Fruit fly (Drosophila melanogaster) whole organism, wandering third instar larva: ENCODE results near the gene REPTOR.

Source experiments
- Abd-B ChIP-seq: fragments of >200 bp; optimal IDR thresholded peaks from 2 replicates; lab custom pipeline; 2017; ENCODE audit warnings: missing biosample characterization, missing genetic modification characterization
- CG32264 ChIP-seq: fragments of 200-800 bp; sonication (Bioruptor generic); optimal IDR thresholded peaks from 2 replicates; lab custom pipeline; 2016; ENCODE audit warnings: missing biosample characterization, missing genetic modification characterization
- CG9705 ChIP-seq: fragments of 200-800 bp; sonication (Bioruptor generic); optimal IDR thresholded peaks from 2 replicates; lab custom pipeline; 2018; ENCODE audit warnings: missing biosample characterization, mild to moderate bottlenecking, missing genetic modification characterization
- CrebA ChIP-seq: fragments of 200-800 bp; sonication (Bioruptor generic); optimal IDR thresholded peaks from 2 replicates; lab custom pipeline; 2016; ENCODE audit warnings: missing biosample characterization, mild to moderate bottlenecking, missing genetic modification characterization, borderline replicate concordance
- Dfd ChIP-seq: fragments of >200 bp; optimal IDR thresholded peaks from 2 replicates; lab custom pipeline; 2017; ENCODE audit warnings: missing biosample characterization, missing genetic modification characterization
- GATAd ChIP-seq: sonication (Bioruptor generic); optimal IDR thresholded peaks from 2 replicates; lab custom pipeline; 2016; ENCODE audit warnings: missing biosample characterization, missing genetic modification characterization
- HLH106 ChIP-seq: fragments of 200-800 bp; optimal IDR thresholded peaks from 3 replicates; lab custom pipeline; 2019; ENCODE audit warnings: missing biosample characterization, mild to moderate bottlenecking, missing genetic modification characterization, moderate library complexity
- Hnf4 ChIP-seq: fragments of 200-800 bp; sonication (Bioruptor generic); optimal IDR thresholded peaks from 2 replicates; lab custom pipeline; 2016; ENCODE audit warnings: missing biosample characterization, mild to moderate bottlenecking, missing genetic modification characterization
- Hr78 ChIP-seq: fragments of >200 bp; optimal IDR thresholded peaks from 2 replicates; lab custom pipeline; 2017; ENCODE audit warnings: missing biosample characterization, missing genetic modification characterization
- Hr83 ChIP-seq: fragments of 200-300 bp; sonication (Bioruptor generic); optimal IDR thresholded peaks from 2 replicates; lab custom pipeline; 2016; ENCODE audit warnings: missing biosample characterization, mild to moderate bottlenecking, missing genetic modification characterization, moderate library complexity; ENCODE audit not compliant: poor library complexity, severe bottlenecking
- Jra ChIP-seq: sonication (Bioruptor generic); optimal IDR thresholded peaks from 2 replicates; lab custom pipeline; 2016; ENCODE audit warnings: missing biosample characterization, missing genetic modification characterization
- Mio ChIP-seq: sonication (Bioruptor generic); optimal IDR thresholded peaks from 2 replicates; lab custom pipeline; 2016; ENCODE audit warnings: missing biosample characterization, missing genetic modification characterization
- Myc ChIP-seq: fragments of >200 bp; optimal IDR thresholded peaks from 2 replicates; lab custom pipeline; 2017
- N ChIP-seq: fragments of >200 bp; optimal IDR thresholded peaks from 2 replicates; lab custom pipeline; 2018; ENCODE audit warnings: missing biosample characterization, missing external identifiers, missing genetic modification characterization
- OdsH ChIP-seq: fragments of 200-800 bp; sonication (Bioruptor generic); optimal IDR thresholded peaks from 2 replicates; lab custom pipeline; 2016; ENCODE audit warnings: missing biosample characterization, mild to moderate bottlenecking, missing genetic modification characterization
- Rel ChIP-seq, 2 experiments: fragments of 200-800 bp; sonication (Bioruptor generic) in 1 of 2; optimal IDR thresholded peaks; 2 replicates in 1 of 2; 3 replicates in 1 of 2; lab custom pipeline; 2016 to 2019; ENCODE audit warnings: mild to moderate bottlenecking in 2 of 2, missing biosample characterization in 2 of 2, missing genetic modification characterization in 2 of 2, moderate library complexity in 1 of 2
- Sp1 ChIP-seq: fragments of 200-800 bp; sonication (Bioruptor generic); optimal IDR thresholded peaks from 3 replicates; lab custom pipeline; 2019; ENCODE audit warnings: missing biosample characterization, mild to moderate bottlenecking, missing genetic modification characterization, moderate library complexity
- Vsx2 ChIP-seq: fragments of 200-300, 225-300 bp; sonication (Bioruptor generic); optimal IDR thresholded peaks from 2 replicates; lab custom pipeline; 2018; ENCODE audit warnings: missing biosample characterization, missing genetic modification characterization; ENCODE audit not compliant: partially characterized antibody
- br ChIP-seq: fragments of 200-800 bp; sonication (Bioruptor generic); optimal IDR thresholded peaks from 2 replicates; lab custom pipeline; 2016; ENCODE audit warnings: missing biosample characterization, missing genetic modification characterization
- brk ChIP-seq: fragments of 200-800 bp; sonication (Bioruptor generic); optimal IDR thresholded peaks from 2 replicates; lab custom pipeline; 2016; ENCODE audit warnings: missing biosample characterization, mild to moderate bottlenecking, missing genetic modification characterization
- dl ChIP-seq, 2 experiments: fragments of 175-275, 200-275 bp in 1 of 2; fragments of 200-275 bp in 1 of 2; sonication (Bioruptor generic); optimal IDR thresholded peaks; lab custom pipeline; 2018; ENCODE audit warnings: mild to moderate bottlenecking in 2 of 2, missing biosample characterization in 2 of 2, missing genetic modification characterization in 2 of 2, moderate library complexity in 2 of 2; ENCODE audit not compliant: partially characterized antibody in 2 of 2, insufficient read depth in 1 of 2
- dmrt93B ChIP-seq: fragments of 200-800 bp; sonication (Bioruptor generic); optimal IDR thresholded peaks from 2 replicates; lab custom pipeline; 2018; ENCODE audit warnings: missing biosample characterization, mild to moderate bottlenecking, missing genetic modification characterization
- dsf ChIP-seq: sonication (Bioruptor generic); optimal IDR thresholded peaks from 2 replicates; lab custom pipeline; 2016; ENCODE audit warnings: missing biosample characterization, missing genetic modification characterization, borderline replicate concordance
- ey ChIP-seq: fragments of 200-800 bp; sonication (Bioruptor generic); optimal IDR thresholded peaks from 2 replicates; lab custom pipeline; 2016; ENCODE audit warnings: missing biosample characterization, missing genetic modification characterization
- foxo ChIP-seq, 2 experiments: fragments of 200-800 bp; sonication (Bioruptor generic); optimal IDR thresholded peaks; 2 replicates in 1 of 2; 3 replicates in 1 of 2; lab custom pipeline; 2016 to 2017; ENCODE audit warnings: missing biosample characterization in 2 of 2, missing genetic modification characterization in 2 of 2
- fru ChIP-seq: fragments of 200-800 bp; sonication (Bioruptor generic); optimal IDR thresholded peaks from 3 replicates; lab custom pipeline; 2016; ENCODE audit warnings: missing biosample characterization, mild to moderate bottlenecking, missing genetic modification characterization
- h ChIP-seq: fragments of 200-800 bp; sonication (Bioruptor generic); optimal IDR thresholded peaks from 3 replicates; lab custom pipeline; 2016; ENCODE audit warnings: missing biosample characterization, mild to moderate bottlenecking, missing genetic modification characterization
- jim ChIP-seq: fragments of 175-275, 200-325 bp; sonication (Bioruptor generic); optimal IDR thresholded peaks from 2 replicates; lab custom pipeline; 2016; ENCODE audit warnings: missing biosample characterization, mild to moderate bottlenecking, missing genetic modification characterization
- lola ChIP-seq: fragments of >200 bp; optimal IDR thresholded peaks from 2 replicates; lab custom pipeline; 2017; ENCODE audit warnings: missing biosample characterization, missing genetic modification characterization
- pan ChIP-seq: fragments of >200 bp; optimal IDR thresholded peaks from 2 replicates; lab custom pipeline; 2017
- psq ChIP-seq: fragments of 200-800 bp; sonication (Bioruptor generic); optimal IDR thresholded peaks from 3 replicates; lab custom pipeline; 2017; ENCODE audit warnings: missing biosample characterization, mild to moderate bottlenecking, missing genetic modification characterization, moderate library complexity
- rgr ChIP-seq: fragments of 200-800 bp; sonication (Bioruptor generic); optimal IDR thresholded peaks from 3 replicates; lab custom pipeline; 2016; ENCODE audit warnings: missing biosample characterization, mild to moderate bottlenecking, missing genetic modification characterization
- sage ChIP-seq: fragments of 200-800 bp; sonication (Bioruptor generic); optimal IDR thresholded peaks from 2 replicates; lab custom pipeline; 2016; ENCODE audit warnings: missing biosample characterization, mild to moderate bottlenecking, missing genetic modification characterization
- sv ChIP-seq: fragments of 200-800 bp; sonication (Bioruptor generic); optimal IDR thresholded peaks from 3 replicates; lab custom pipeline; 2016; ENCODE audit warnings: missing biosample characterization, missing genetic modification characterization
- tai ChIP-seq: sonication (Bioruptor generic); optimal IDR thresholded peaks from 2 replicates; lab custom pipeline; 2016; ENCODE audit warnings: missing biosample characterization, missing genetic modification characterization
- usp ChIP-seq: fragments of >200 bp; optimal IDR thresholded peaks from 2 replicates; lab custom pipeline; 2017; ENCODE audit warnings: missing biosample characterization, missing genetic modification characterization
- woc ChIP-seq: sonication (Bioruptor generic); optimal IDR thresholded peaks from 2 replicates; lab custom pipeline; 2016; ENCODE audit warnings: missing biosample characterization, mild to moderate bottlenecking, missing genetic modification characterization

The REPTOR gene

DNA sequence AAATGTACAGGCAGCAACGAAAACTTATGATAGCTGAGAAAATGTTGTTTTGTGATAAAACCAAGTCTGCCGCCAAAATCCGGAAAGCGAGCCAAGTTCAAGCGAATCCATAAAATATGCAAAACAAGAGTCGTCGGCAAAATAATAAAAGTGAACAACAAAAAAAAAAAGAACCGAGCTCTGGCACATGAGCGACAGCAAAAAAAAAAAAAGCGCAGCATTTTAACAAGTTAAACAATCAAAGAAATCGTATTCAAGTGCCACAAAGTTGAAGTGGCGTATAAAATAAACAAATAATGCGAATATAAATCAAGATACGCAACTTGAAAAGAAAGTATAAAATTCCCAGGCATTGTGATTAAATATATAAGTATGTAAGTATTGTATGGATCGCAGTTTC, 25.7 kb upstream of the REPTOR start:
- peak; percentile 21 for TF ChIP-seq Rel (GFP tag; optimal IDR thresholded peaks at IDR 0.05; lab: Kevin White, UChicago)
- no peak for TF ChIP-seq Rel (tag; optimal IDR thresholded peaks at IDR 0.05; lab: Kevin White, UChicago)
- peak; percentile 24 for TF ChIP-seq CrebA (GFP tag; lab: Kevin White, UChicago)
- TF ChIP-seq ey (GFP tag; lab: Kevin White, UChicago), result no peak
- no peak for TF ChIP-seq dsf (GFP tag; lab: Kevin White, UChicago)
- TF ChIP-seq GATAd (GFP tag; lab: Kevin White, UChicago), result no peak
- TF ChIP-seq CG32264 (GFP tag; lab: Kevin White, UChicago), result no peak

DNA sequence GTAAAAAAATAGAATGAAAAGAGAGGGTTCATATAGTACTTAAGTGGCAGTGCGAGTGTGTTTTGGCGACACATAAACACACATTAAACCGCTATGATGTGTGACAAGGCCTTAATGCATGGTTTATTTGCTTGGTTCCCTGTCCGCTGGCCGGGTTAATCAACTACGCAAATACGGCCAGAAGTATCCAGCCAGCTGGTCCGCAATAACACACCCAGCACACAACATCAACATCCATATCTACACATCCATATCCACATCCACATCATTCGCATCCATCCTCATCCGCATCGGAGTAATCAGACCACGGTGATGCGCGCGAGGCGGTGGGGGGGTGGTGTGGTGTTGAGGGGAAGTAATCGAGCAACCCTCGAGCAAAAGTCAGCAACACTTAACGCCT, 24.2 kb upstream of the REPTOR start:
- TF ChIP-seq Vsx2 (GFP tag; lab: Kevin White, UChicago) (no peak), Sp1 (GFP tag; lab: Kevin White, UChicago) (peak; percentile 10), rgr (no peak), ey (GFP tag; lab: Kevin White, UChicago) (no peak), tai (GFP tag; lab: Kevin White, UChicago) (no peak), psq (GFP tag; lab: Kevin White, UChicago) (no peak), h (GFP tag; lab: Kevin White, UChicago) (peak; percentile 33), Hr83 (GFP tag; lab: Kevin White, UChicago) (no peak), CG9705 (GFP tag; lab: Kevin White, UChicago) (no peak), foxo (GFP tag; optimal IDR thresholded peaks at IDR 0.05; lab: Kevin White, UChicago) (no peak), usp (GFP tag; lab: Kevin White, UChicago) (no peak), Myc (no peak), lola (GFP tag; lab: Kevin White, UChicago) (no peak), HLH106 (no peak), Mio (no peak), Hnf4 (GFP tag; lab: Kevin White, UChicago) (no peak), Rel (GFP tag; optimal IDR thresholded peaks at IDR 0.05; lab: Kevin White, UChicago) (no peak), Rel (tag; optimal IDR thresholded peaks at IDR 0.05; lab: Kevin White, UChicago) (peak; percentile 40), dmrt93B (no peak)
- TF ChIP-seq, all 38 proteins: peak for 3

DNA sequence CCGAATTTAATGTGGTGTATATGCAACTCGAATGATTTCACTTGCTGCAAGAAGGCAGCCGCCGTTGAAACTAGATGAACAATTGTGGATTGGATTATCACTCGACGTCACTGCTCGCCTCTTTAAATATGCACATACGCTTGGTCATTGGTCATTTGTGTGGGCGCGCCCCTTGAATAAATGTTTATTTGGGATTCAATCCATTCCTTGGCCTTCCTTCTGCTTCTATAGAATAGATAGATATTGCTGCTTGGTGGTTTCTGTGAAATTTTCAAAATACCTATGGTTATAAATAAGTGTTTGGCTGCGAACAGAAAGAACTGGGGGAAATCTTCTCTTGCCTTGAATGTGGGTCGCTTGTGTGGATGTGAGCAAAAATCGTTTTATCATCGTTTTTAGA, 21.5 kb upstream of the REPTOR start:
- TF ChIP-seq Hr78 (GFP tag; lab: Kevin White, UChicago), result no peak
- TF ChIP-seq tai (GFP tag; lab: Kevin White, UChicago), result no peak
- no peak for TF ChIP-seq fru (GFP tag; lab: Kevin White, UChicago)

DNA sequence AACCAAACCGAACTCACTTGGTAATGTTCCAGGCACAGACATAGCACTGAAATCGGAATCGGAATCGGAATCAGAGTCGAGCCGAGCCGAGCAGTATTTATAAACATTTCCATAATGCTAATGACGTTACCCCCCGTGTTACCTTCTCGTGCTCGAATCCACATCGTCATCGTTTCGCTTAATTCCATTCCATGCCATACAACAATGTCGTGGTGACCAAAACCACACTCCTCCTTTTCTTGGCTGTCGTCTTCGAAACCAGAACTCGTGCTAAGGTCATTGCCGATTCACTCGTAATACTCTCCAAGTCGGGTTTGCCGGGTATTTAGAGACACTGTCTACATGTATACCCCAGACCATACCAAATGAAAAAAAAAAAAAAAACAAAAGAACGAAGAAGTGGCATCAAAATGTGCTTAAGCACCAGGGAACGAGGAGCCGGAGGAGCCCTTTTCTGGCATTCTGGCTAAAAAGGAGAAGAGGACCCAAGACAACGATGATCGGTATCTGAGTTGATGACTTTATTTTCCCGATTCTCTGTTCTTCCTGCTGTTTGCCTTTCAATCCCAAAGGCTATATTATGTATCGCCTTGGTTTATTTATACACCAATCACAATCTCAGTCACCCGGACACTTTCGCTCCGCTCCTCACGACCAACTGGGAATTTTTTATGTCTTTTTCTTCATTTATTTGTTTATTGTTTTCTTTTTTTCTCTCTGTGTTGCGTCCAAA, 20.9 kb upstream of the REPTOR start:
- TF ChIP-seq ey (GFP tag; lab: Kevin White, UChicago), result peak; percentile 30
- TF ChIP-seq Hnf4 (GFP tag; lab: Kevin White, UChicago), result peak; percentile 20
- no peak for TF ChIP-seq br (GFP tag; lab: Kevin White, UChicago)
- no peak for TF ChIP-seq dmrt93B
- TF ChIP-seq Mio, result no peak
- TF ChIP-seq Hr83 (GFP tag; lab: Kevin White, UChicago), result no peak
- no peak for TF ChIP-seq CG32264 (GFP tag; lab: Kevin White, UChicago)
- peak; percentile 4 for TF ChIP-seq rgr
- peak; percentile 26 for TF ChIP-seq sage (GFP tag; lab: Kevin White, UChicago)
- no peak for TF ChIP-seq pan (lab: Kevin White, UChicago)
- peak; percentile 77 for TF ChIP-seq brk (GFP tag; lab: Kevin White, UChicago)
- TF ChIP-seq GATAd (GFP tag; lab: Kevin White, UChicago), result no peak
- no peak for TF ChIP-seq Jra (GFP tag; lab: Kevin White, UChicago)
- peak; percentile 29 for TF ChIP-seq OdsH (GFP tag; lab: Kevin White, UChicago)
- peak; percentile 60 for TF ChIP-seq fru (GFP tag; lab: Kevin White, UChicago)
- no peak for TF ChIP-seq HLH106
- TF ChIP-seq lola (GFP tag; lab: Kevin White, UChicago), result no peak
- TF ChIP-seq Hr78 (GFP tag; lab: Kevin White, UChicago), result no peak
- TF ChIP-seq usp (GFP tag; lab: Kevin White, UChicago), result no peak
- TF ChIP-seq woc, result peak; percentile 51
- TF ChIP-seq Myc, result no peak
- TF ChIP-seq tai (GFP tag; lab: Kevin White, UChicago), result no peak
- peak; percentile 50 for TF ChIP-seq Vsx2 (GFP tag; lab: Kevin White, UChicago)
- no peak for TF ChIP-seq N (GFP tag; lab: Kevin White, UChicago)
- no peak for TF ChIP-seq Dfd
- TF ChIP-seq dl (GFP tag; optimal IDR thresholded peaks at IDR 0.05; lab: Kevin White, UChicago; ENCODE audit: insufficient read depth in 1 of 2, partially characterized antibody in 2 of 2), result no peak
- TF ChIP-seq Sp1 (GFP tag; lab: Kevin White, UChicago), result no peak
- peak; percentile 75 for TF ChIP-seq CrebA (GFP tag; lab: Kevin White, UChicago)
- no peak for TF ChIP-seq CG9705 (GFP tag; lab: Kevin White, UChicago)
- peak in 1 of 2 experiments; percentile 1 for TF ChIP-seq foxo (GFP tag; optimal IDR thresholded peaks at IDR 0.05; lab: Kevin White, UChicago)
- TF ChIP-seq psq (GFP tag; lab: Kevin White, UChicago), result peak; percentile 95
- no peak for TF ChIP-seq sv (GFP tag; lab: Kevin White, UChicago)
- TF ChIP-seq Rel (GFP tag; optimal IDR thresholded peaks at IDR 0.05; lab: Kevin White, UChicago), result peak; percentile 70
- peak; percentile 22 for TF ChIP-seq Rel (tag; optimal IDR thresholded peaks at IDR 0.05; lab: Kevin White, UChicago)
- peak; percentile 19 for TF ChIP-seq h (GFP tag; lab: Kevin White, UChicago)
- no peak for TF ChIP-seq Abd-B (GFP tag; lab: Kevin White, UChicago)
- no peak for TF ChIP-seq dsf (GFP tag; lab: Kevin White, UChicago)
- TF ChIP-seq jim, result peak; percentile 26
